Worm (Caenorhabditis elegans): ENCODE results near the gene B0507.1.

The B0507.1 gene

ce11 chrV:8768481-8768959, 7.8 kb upstream of the B0507.1 start, which contains the start of gene B0507.3 (continued):
- TF ChIP-seq skn-1 (tag; optimal IDR thresholded peaks at IDR 0.05) (no peak), unc-62 (GFP tag; optimal IDR thresholded peaks at IDR 0.05 in 1 of 2) (peak; percentile 13 to 25), unc-62 (tag; optimal IDR thresholded peaks at IDR 0.05) (no peak), D1046.2 (GFP tag; IDR thresholded peaks at IDR 0.05) (no peak), zfp-2 (tag; optimal IDR thresholded peaks at IDR 0.05) (no peak), ceh-82 (tag; optimal IDR thresholded peaks at IDR 0.05) (no peak), dpl-1 (GFP tag; optimal IDR thresholded peaks at IDR 0.05) (no peak), daf-8 (GFP tag; IDR thresholded peaks at IDR 0.05) (no peak), tra-1 (GFP tag; IDR thresholded peaks at IDR 0.05) (peak; percentile 98), T26A8.4 (GFP tag; IDR thresholded peaks at IDR 0.05) (no peak), ceh-62 (tag; optimal IDR thresholded peaks at IDR 0.05) (no peak), unc-130 (GFP tag; optimal IDR thresholded peaks at IDR 0.05) (no peak), fos-1 (tag; optimal IDR thresholded peaks at IDR 0.05) (no peak), mep-1 (tag; optimal IDR thresholded peaks at IDR 0.05) (no peak), pha-4 (GFP tag; IDR thresholded peaks at IDR 0.05) (peak; percentile 59; the same call in 1 of the 2 replicates), pha-4 (tag; optimal IDR thresholded peaks at IDR 0.05) (no peak), lsy-2 (tag; optimal IDR thresholded peaks at IDR 0.05) (no peak), Y105C5A.15 (GFP tag; IDR thresholded peaks at IDR 0.05) (no peak), saeg-2 (GFP tag; IDR thresholded peaks at IDR 0.05) (no peak), ZK337.2 (GFP tag; IDR thresholded peaks at IDR 0.05) (no peak), ztf-7 (tag; optimal IDR thresholded peaks at IDR 0.05) (no peak), jun-1 (tag; optimal IDR thresholded peaks at IDR 0.05) (no peak), ceh-32 (tag; optimal IDR thresholded peaks at IDR 0.05; ENCODE audit: poor library complexity) (no peak), mdl-1 (tag; optimal IDR thresholded peaks at IDR 0.05) (peak in 1 of 2 experiments; percentile 3), F37D6.2 (tag; optimal IDR thresholded peaks at IDR 0.05) (no peak), lir-3 (tag; optimal IDR thresholded peaks at IDR 0.05) (no peak), unc-39 (tag; optimal IDR thresholded peaks at IDR 0.05) (no peak), dmd-6 (GFP tag; IDR thresholded peaks at IDR 0.05) (peak; percentile 99), nhr-42 (GFP tag; IDR thresholded peaks at IDR 0.05) (0 out of 2 replicates have a peak, but pooled peaks have one; percentile 49), ceh-44 (GFP tag; IDR thresholded peaks at IDR 0.05) (no peak), snpc-1.2 (GFP tag; IDR thresholded peaks at IDR 0.05) (no peak), vab-7 (GFP tag; IDR thresholded peaks at IDR 0.05) (no peak), nhr-76 (tag; optimal IDR thresholded peaks at IDR 0.05) (no peak), dve-1 (tag; optimal IDR thresholded peaks at IDR 0.05; ENCODE audit: insufficient read depth) (peak; percentile 93), ztf-11 (tag; optimal IDR thresholded peaks at IDR 0.05) (no peak), ama-1 (optimal IDR thresholded peaks at IDR 0.05) (no peak), Y5F2A.4 (GFP tag; optimal IDR thresholded peaks at IDR 0.05) (no peak), lin-39 (tag; optimal IDR thresholded peaks at IDR 0.05) (no peak), lin-1 (GFP tag; IDR thresholded peaks at IDR 0.05) (peak; percentile 96), ctbp-1 (GFP tag; IDR thresholded peaks at IDR 0.05) (no peak), nhr-111 (GFP tag; optimal IDR thresholded peaks at IDR 0.05) (no peak), nhr-28 (tag; optimal IDR thresholded peaks at IDR 0.05) (peak; percentile 95), ZK546.5 (tag; optimal IDR thresholded peaks at IDR 0.05) (no peak), nhr-237 (tag; optimal IDR thresholded peaks at IDR 0.05) (no peak), nhr-6 (tag; optimal IDR thresholded peaks at IDR 0.05) (peak; percentile 65), daf-19 (GFP tag; conservative IDR thresholded peaks at IDR 0.05) (no peak), spr-3 (GFP tag; optimal IDR thresholded peaks at IDR 0.05) (no peak), mes-2 (tag; optimal IDR thresholded peaks at IDR 0.05; ENCODE audit: poor library complexity, severe bottlenecking) (no peak), nhr-11 (tag; optimal IDR thresholded peaks at IDR 0.05) (no peak), nhr-102 (tag; optimal IDR thresholded peaks at IDR 0.05) (peak; percentile 85), nhr-41 (GFP tag; IDR thresholded peaks at IDR 0.05) (peak; percentile 77), daf-16 (GFP tag; optimal IDR thresholded peaks at IDR 0.05) (peak in 1 of 2 experiments; percentile 93), daf-16 (tag; optimal IDR thresholded peaks at IDR 0.05) (peak; percentile 98), nhr-77 (tag; optimal IDR thresholded peaks at IDR 0.05) (peak; percentile 88)
